Worm (Caenorhabditis elegans): ENCODE results near the gene dpy-23.

ce11 chrX:4400296-4400695 is 11.1 kb downstream of the dpy-23 start:
- TF ChIP-seq elt-2 (tag; optimal IDR thresholded peaks at IDR 0.05) (no peak), fkh-10 (GFP tag; optimal IDR thresholded peaks at IDR 0.05) (no peak), nfya-1 (tag; optimal IDR thresholded peaks at IDR 0.05) (no peak), ceh-45 (GFP tag; IDR thresholded peaks at IDR 0.05) (no peak)

Data from whole organism, late embryonic.